Fruit fly (Drosophila melanogaster) whole organism: ENCODE data around the gene CG46427.

Experiments
- CG8478 ChIP-seq: fragments of >200 bp; optimal IDR thresholded peaks from 2 replicates; lab custom pipeline; 2018; ENCODE audit warnings: inconsistent platforms
- Dll ChIP-seq: fragments of >200 bp; optimal IDR thresholded peaks from 2 replicates; lab custom pipeline; 2017
- EcR ChIP-seq, 2 experiments: fragments of >200 bp; optimal IDR thresholded peaks; 2 replicates each; lab custom pipeline; 2017; ENCODE audit warnings: missing biosample characterization in 2 of 2, missing genetic modification characterization in 2 of 2, missing genetic modification reagents in 2 of 2

dm6 chr3R:12406235-12407196 lies 32.4 kb downstream of the CG46427 start, which contains the start of gene CG5167:
- TF ChIP-seq CG8478 (lab: Kevin White, UChicago) = no peak
- no peak for TF ChIP-seq Dll
- no peak for TF ChIP-seq EcR (GFP tag; optimal IDR thresholded peaks at IDR 0.05; lab: Kevin White, UChicago)
